Fruit fly (Drosophila melanogaster): ENCODE results near the gene CG15739.

Gene CG15739

DNA sequence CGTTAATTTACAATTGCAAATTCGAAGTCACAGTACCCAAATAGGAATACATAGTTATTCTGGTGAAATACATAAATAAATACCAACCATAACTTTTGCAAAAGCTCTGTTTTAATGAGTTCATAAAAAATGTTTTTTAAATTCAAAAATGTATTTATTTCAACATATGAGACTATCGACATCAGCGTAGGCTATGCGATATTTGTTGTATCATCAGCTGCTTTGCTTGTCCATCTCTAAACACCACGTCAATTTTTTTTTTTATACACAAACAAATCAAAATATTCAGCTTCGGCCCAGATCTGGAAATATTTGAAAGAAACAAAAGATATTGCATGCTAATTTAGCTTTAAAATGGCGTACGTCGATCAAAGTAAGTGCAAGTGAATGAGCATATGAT, 15.0 kb downstream of the CG15739 start, which contains the start of gene CG1840 (continued):
- TF ChIP-seq tio (GFP tag; optimal IDR thresholded peaks at IDR 0.05) = no peak
- TF ChIP-seq dmrt99B (tag; optimal IDR thresholded peaks at IDR 0.05) = no peak
- peak; percentile 90 for TF ChIP-seq sqz (GFP tag; optimal IDR thresholded peaks at IDR 0.05)
- TF ChIP-seq CG6254 (GFP tag; optimal IDR thresholded peaks at IDR 0.05) = no peak
- no peak for TF ChIP-seq BtbVII (GFP tag; optimal IDR thresholded peaks at IDR 0.05)
- TF ChIP-seq fd96Cb (tag; optimal IDR thresholded peaks at IDR 0.05) = no peak
- no peak for TF ChIP-seq CG12744 (GFP tag; optimal IDR thresholded peaks at IDR 0.05)
- TF ChIP-seq Sry-δ (GFP tag; optimal IDR thresholded peaks at IDR 0.05) = peak; percentile 87
- TF ChIP-seq CG18764 (GFP tag; optimal IDR thresholded peaks at IDR 0.05) = no peak
- TF ChIP-seq CG34224 (GFP tag; IDR thresholded peaks at IDR 0.05; ENCODE audit: partially characterized antibody) = peak; percentile 78
- TF ChIP-seq exex (tag; optimal IDR thresholded peaks at IDR 0.05) = no peak
- TF ChIP-seq Ets65A (GFP tag) = no peak
- no peak for TF ChIP-seq emc (GFP tag; optimal IDR thresholded peaks at IDR 0.05)
- no peak for TF ChIP-seq Tbp (GFP tag; optimal IDR thresholded peaks at IDR 0.05)
- TF ChIP-seq kni (GFP tag; optimal IDR thresholded peaks at IDR 0.05) = no peak
- no peak for TF ChIP-seq so (GFP tag; IDR thresholded peaks at IDR 0.05)
- TF ChIP-seq cg (GFP tag; optimal IDR thresholded peaks at IDR 0.05) = no peak
- no peak for TF ChIP-seq CG12942 (GFP tag; optimal IDR thresholded peaks at IDR 0.05)
- no peak for TF ChIP-seq ems (GFP tag; optimal IDR thresholded peaks at IDR 0.05)
- TF ChIP-seq CG17568 (GFP tag; optimal IDR thresholded peaks at IDR 0.05) = no peak
- no peak for TF ChIP-seq CG7928 (GFP tag; optimal IDR thresholded peaks at IDR 0.05)
- no peak for TF ChIP-seq lab (GFP tag; optimal IDR thresholded peaks at IDR 0.05)
- TF ChIP-seq CG9817 (tag; optimal IDR thresholded peaks at IDR 0.05) = no peak
- TF ChIP-seq CG15073 (GFP tag; optimal IDR thresholded peaks at IDR 0.05) = no peak
- no peak for TF ChIP-seq CG33213 (GFP tag; optimal IDR thresholded peaks at IDR 0.05)
- TF ChIP-seq CG9727 (GFP tag; optimal IDR thresholded peaks at IDR 0.05) = no peak
- no peak for TF ChIP-seq CG14441 (GFP tag; IDR thresholded peaks at IDR 0.05)
- TF ChIP-seq CG12769 (tag; optimal IDR thresholded peaks at IDR 0.05) = no peak
- no peak for TF ChIP-seq CG7987 (GFP tag; optimal IDR thresholded peaks at IDR 0.05)
- no peak for TF ChIP-seq pb (GFP tag; optimal IDR thresholded peaks at IDR 0.05)
- no peak for TF ChIP-seq br (optimal IDR thresholded peaks at IDR 0.05)
- no peak for TF ChIP-seq Hand (GFP tag; optimal IDR thresholded peaks at IDR 0.05)
- no peak for TF ChIP-seq CG8089 (GFP tag; optimal IDR thresholded peaks at IDR 0.05)
- TF ChIP-seq pzg (GFP tag; optimal IDR thresholded peaks at IDR 0.05) = peak; percentile 32
- TF ChIP-seq sens-2 (GFP tag; IDR thresholded peaks at IDR 0.05) = no peak
- peak; percentile 14 for TF ChIP-seq Dp (GFP tag; optimal IDR thresholded peaks at IDR 0.05)
- peak; percentile 50; the same call in 1 of the 2 replicates for TF ChIP-seq inv (GFP tag; IDR thresholded peaks at IDR 0.05; ENCODE audit: partially characterized antibody)
- TF ChIP-seq Doc3 (GFP tag; IDR thresholded peaks at IDR 0.05; ENCODE audit: partially characterized antibody) = peak; percentile 77
- TF ChIP-seq da (GFP tag; optimal IDR thresholded peaks at IDR 0.05) = no peak
- no peak for TF ChIP-seq Nf-YC (tag; optimal IDR thresholded peaks at IDR 0.05)
- TF ChIP-seq CG13424 (tag; optimal IDR thresholded peaks at IDR 0.05) = peak; percentile 10
- no peak for TF ChIP-seq CG8388 (GFP tag; optimal IDR thresholded peaks at IDR 0.05)
- TF ChIP-seq CG43689 (GFP tag; IDR thresholded peaks at IDR 0.05) = no peak
- TF ChIP-seq Kr (GFP tag; optimal IDR thresholded peaks at IDR 0.05) = no peak
- no peak for TF ChIP-seq CG2889 (GFP tag; IDR thresholded peaks at IDR 0.05)
- no peak for TF ChIP-seq org-1 (GFP tag; optimal IDR thresholded peaks at IDR 0.05)
- TF ChIP-seq dimm (GFP tag; IDR thresholded peaks at IDR 0.05) = no peak
- no peak for TF ChIP-seq CG6813 (GFP tag; optimal IDR thresholded peaks at IDR 0.05)
- TF ChIP-seq schlank (tag; optimal IDR thresholded peaks at IDR 0.05) = no peak
- TF ChIP-seq CG8478 (optimal IDR thresholded peaks at IDR 0.05) = no peak
- no peak for TF ChIP-seq Ssrp (tag; optimal IDR thresholded peaks at IDR 0.05)
- TF ChIP-seq CG18619 (GFP tag; optimal IDR thresholded peaks at IDR 0.05) = no peak

Measured in whole organism, embryonic.